Fruit fly (Drosophila melanogaster) S2 (cell line): ENCODE results near the gene CG31777.

Source experiments
- CG8478 ChIP-seq: fragments of >200 bp; optimal IDR thresholded peaks from 2 replicates; lab custom pipeline; 2018
- CTCF ChIP-seq, 2 experiments: fragments of >200 bp; optimal IDR thresholded peaks; 2 replicates each; lab custom pipeline; 2018

DNA sequence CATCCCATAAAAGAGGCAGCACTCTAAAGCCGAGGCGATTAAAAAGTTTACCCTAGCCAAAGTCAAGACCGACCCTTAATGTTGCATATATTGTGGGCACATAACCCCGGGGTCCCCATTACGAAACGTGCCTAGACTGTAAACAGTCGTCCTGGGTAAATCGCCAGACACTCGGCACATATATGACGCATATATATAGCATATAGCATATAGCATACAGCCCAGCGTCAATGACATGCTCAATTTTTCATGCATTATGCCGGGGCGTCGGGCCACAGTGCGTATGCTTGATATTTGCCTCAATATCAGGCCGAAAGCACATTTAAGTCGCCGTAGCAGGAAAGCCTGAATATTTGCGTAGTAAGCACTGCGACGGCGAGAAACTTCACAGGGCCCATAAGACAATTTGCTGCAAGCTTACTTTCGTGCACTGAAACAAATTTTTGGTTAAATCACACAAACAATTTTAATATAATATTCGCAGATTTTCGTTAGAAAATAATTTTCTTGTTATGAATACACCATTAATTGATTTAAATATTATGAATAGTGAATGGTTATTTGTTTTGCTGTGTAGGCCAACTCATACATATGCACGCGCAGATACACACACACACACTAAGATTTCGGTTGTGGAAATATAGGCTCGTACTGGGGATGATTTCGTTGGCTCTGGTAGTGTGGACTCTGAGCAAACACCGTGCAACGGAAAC, 48.1 kb upstream of the CG31777 start:
- TF ChIP-seq CG8478 (no peak), CTCF (optimal IDR thresholded peaks at IDR 0.05; lab: Kevin White, UChicago) (no peak)
